Worm (Caenorhabditis elegans): ENCODE results near the gene R09A8.5.

The R09A8.5 gene

DNA sequence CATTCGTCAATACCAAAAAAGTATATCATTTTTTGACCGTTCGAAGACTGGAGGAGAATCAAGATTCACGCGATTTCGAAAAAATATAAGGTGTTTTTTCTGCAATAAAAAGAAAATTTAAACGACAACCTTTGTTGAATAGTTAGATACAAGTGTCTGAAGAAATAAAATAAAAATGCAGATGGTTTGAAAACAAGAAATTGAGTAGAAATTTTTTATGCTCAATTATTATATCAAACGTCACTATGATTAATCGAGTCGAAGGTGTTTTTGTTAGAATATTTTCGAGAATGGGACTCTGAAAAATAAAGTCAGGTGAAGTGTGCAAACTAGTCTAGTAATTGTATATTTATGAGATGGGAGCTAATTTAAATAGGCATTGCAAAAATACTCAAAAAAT lies at the start of gene R09A8.5:
Gene R09A8.5, minus strand, starts transcription at position 101 of the 400 bp plus-strand sequence.
- TF ChIP-seq mep-1 (tag; optimal IDR thresholded peaks at IDR 0.05) (no peak), ztf-11 (tag; optimal IDR thresholded peaks at IDR 0.05) (no peak), snpc-4 (tag; optimal IDR thresholded peaks at IDR 0.05) (no peak), elt-1 (tag; optimal IDR thresholded peaks at IDR 0.05; ENCODE audit: borderline replicate concordance, insufficient read depth) (no peak), pha-4 (tag; optimal IDR thresholded peaks at IDR 0.05) (no peak)

DNA sequence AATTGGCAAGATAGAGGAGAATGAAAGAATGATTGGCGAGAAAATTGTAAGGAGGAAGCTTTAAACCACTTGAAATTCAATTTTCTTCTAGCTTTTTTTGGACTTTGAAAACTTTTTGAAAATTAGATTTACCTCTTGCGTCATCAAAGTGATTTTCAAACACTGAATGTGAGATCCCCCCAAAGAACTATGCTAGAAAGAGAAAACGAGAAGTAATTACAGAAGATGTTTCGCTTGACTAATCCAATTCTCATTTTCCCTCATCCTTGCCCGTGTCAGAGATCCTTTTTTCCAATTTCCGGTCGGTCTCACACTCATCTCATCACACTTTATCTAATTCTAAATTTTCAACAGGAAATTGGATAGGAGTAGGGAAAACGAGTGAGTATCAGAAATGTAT lies 49.5 kb upstream of the R09A8.5 start:
- TF ChIP-seq ceh-43 (GFP tag; optimal IDR thresholded peaks at IDR 0.05) (no peak), M03D4.4 (tag; optimal IDR thresholded peaks at IDR 0.05) (no peak), ceh-83 (GFP tag; optimal IDR thresholded peaks at IDR 0.05) (no peak), nhr-28 (tag; optimal IDR thresholded peaks at IDR 0.05) (no peak), blmp-1 (tag; optimal IDR thresholded peaks at IDR 0.05) (no peak), mls-2 (tag; optimal IDR thresholded peaks at IDR 0.05) (no peak), snpc-4 (tag; optimal IDR thresholded peaks at IDR 0.05) (no peak), flh-1 (GFP tag; optimal IDR thresholded peaks at IDR 0.05) (no peak), nhr-2 (tag; optimal IDR thresholded peaks at IDR 0.05) (no peak), ces-1 (GFP tag; optimal IDR thresholded peaks at IDR 0.05) (peak; percentile 86), sptf-1 (tag; optimal IDR thresholded peaks at IDR 0.05) (no peak), zip-8 (tag; optimal IDR thresholded peaks at IDR 0.05) (peak; percentile 40), unc-39 (tag; optimal IDR thresholded peaks at IDR 0.05) (no peak), hlh-1 (tag; optimal IDR thresholded peaks at IDR 0.05) (no peak), ceh-39 (tag; optimal IDR thresholded peaks at IDR 0.05) (no peak), mep-1 (tag; optimal IDR thresholded peaks at IDR 0.05) (no peak), mab-5 (tag; optimal IDR thresholded peaks at IDR 0.05) (no peak), drap-1 (GFP tag; optimal IDR thresholded peaks at IDR 0.05) (no peak)

DNA sequence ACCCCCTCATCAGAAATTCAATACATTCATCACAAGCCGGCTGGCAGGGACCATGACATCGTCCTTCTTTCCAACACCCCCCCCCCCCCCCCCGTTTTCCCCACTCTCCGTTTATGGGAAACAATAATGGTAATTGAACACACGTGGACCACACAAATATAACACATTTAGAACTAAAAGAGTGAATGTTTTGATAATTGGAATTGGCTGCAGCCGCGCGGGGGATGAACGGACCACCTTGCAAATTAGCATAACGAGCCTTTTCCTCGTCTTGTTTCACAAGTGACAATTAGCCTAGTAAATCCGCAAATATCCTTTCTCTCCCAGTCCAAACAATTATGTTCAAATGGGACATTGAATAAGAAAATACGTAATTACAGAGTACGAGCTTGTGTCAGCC lies 48.3 kb upstream of the R09A8.5 start:
- no peak for TF ChIP-seq nhr-237 (tag; optimal IDR thresholded peaks at IDR 0.05)
- no peak for TF ChIP-seq snpc-4 (tag; optimal IDR thresholded peaks at IDR 0.05)
- no peak for TF ChIP-seq elt-3 (tag; optimal IDR thresholded peaks at IDR 0.05)
- TF ChIP-seq bed-3 (GFP tag; optimal IDR thresholded peaks at IDR 0.05), result no peak
- no peak for TF ChIP-seq mab-5 (tag; optimal IDR thresholded peaks at IDR 0.05)
- no peak for TF ChIP-seq nhr-12 (tag; optimal IDR thresholded peaks at IDR 0.05)
- TF ChIP-seq drap-1 (GFP tag; optimal IDR thresholded peaks at IDR 0.05), result no peak
- no peak for TF ChIP-seq lin-32 (GFP tag; optimal IDR thresholded peaks at IDR 0.05)
- TF ChIP-seq ham-2 (GFP tag; optimal IDR thresholded peaks at IDR 0.05), result peak; percentile 68
- no peak for TF ChIP-seq nhr-28 (tag; optimal IDR thresholded peaks at IDR 0.05)
- TF ChIP-seq cnd-1 (tag; optimal IDR thresholded peaks at IDR 0.05), result peak; percentile 7
- TF ChIP-seq sptf-1 (tag; optimal IDR thresholded peaks at IDR 0.05), result peak; percentile 77
- peak; percentile 82 for TF ChIP-seq mls-2 (tag; optimal IDR thresholded peaks at IDR 0.05)
- TF ChIP-seq unc-62 (GFP tag; optimal IDR thresholded peaks at IDR 0.05), result no peak
- TF ChIP-seq hlh-1 (tag; optimal IDR thresholded peaks at IDR 0.05), result no peak
- TF ChIP-seq ces-1 (GFP tag; optimal IDR thresholded peaks at IDR 0.05), result peak; percentile 85
- no peak for TF ChIP-seq lsy-2 (tag; optimal IDR thresholded peaks at IDR 0.05)
- TF ChIP-seq ceh-39 (tag; optimal IDR thresholded peaks at IDR 0.05), result no peak
- no peak for TF ChIP-seq nhr-76 (tag; optimal IDR thresholded peaks at IDR 0.05)
- TF ChIP-seq zip-8 (tag; optimal IDR thresholded peaks at IDR 0.05), result no peak
- peak; percentile 88 for TF ChIP-seq ceh-43 (GFP tag; optimal IDR thresholded peaks at IDR 0.05)
- TF ChIP-seq unc-120 (tag; optimal IDR thresholded peaks at IDR 0.05; ENCODE audit: poor library complexity, severe bottlenecking), result no peak
- TF ChIP-seq pha-4 (tag; optimal IDR thresholded peaks at IDR 0.05), result no peak
- no peak for TF ChIP-seq lin-13 (tag; optimal IDR thresholded peaks at IDR 0.05)
- TF ChIP-seq M03D4.4 (tag; optimal IDR thresholded peaks at IDR 0.05), result no peak
- peak; percentile 30 for TF ChIP-seq ztf-11 (tag; optimal IDR thresholded peaks at IDR 0.05)
- no peak for TF ChIP-seq mep-1 (tag; optimal IDR thresholded peaks at IDR 0.05)
- TF ChIP-seq flh-1 (GFP tag; optimal IDR thresholded peaks at IDR 0.05), result no peak
- TF ChIP-seq tbx-8 (GFP tag; optimal IDR thresholded peaks at IDR 0.05), result no peak
- no peak for TF ChIP-seq sem-2 (GFP tag; optimal IDR thresholded peaks at IDR 0.05)
- TF ChIP-seq ceh-83 (GFP tag; optimal IDR thresholded peaks at IDR 0.05), result no peak
- no peak for TF ChIP-seq unc-39 (tag; optimal IDR thresholded peaks at IDR 0.05)
- TF ChIP-seq nhr-2 (tag; optimal IDR thresholded peaks at IDR 0.05), result peak; percentile 40
- no peak for TF ChIP-seq elt-1 (tag; optimal IDR thresholded peaks at IDR 0.05; ENCODE audit: borderline replicate concordance, insufficient read depth)
- no peak for TF ChIP-seq blmp-1 (tag; optimal IDR thresholded peaks at IDR 0.05)

DNA sequence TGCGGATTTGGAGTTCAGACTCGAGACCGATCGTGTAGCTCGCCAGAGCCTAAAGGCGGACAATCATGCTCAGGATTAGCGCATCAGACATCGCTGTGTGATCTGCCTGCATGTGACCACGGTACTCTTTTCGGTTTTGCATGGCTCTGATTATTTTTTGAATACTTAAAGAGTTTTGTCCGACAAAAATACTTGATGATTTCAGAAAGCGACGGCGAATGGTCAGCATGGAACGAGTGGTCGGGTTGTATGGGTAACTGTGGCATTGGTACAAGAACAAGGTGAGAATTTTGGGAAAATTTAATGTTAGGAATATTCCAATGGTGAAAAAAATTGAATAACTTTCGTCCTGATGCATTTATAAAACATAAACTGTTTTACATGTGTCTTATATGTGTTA lies 47.1 kb upstream of the R09A8.5 start:
- TF ChIP-seq hlh-1 (tag; optimal IDR thresholded peaks at IDR 0.05) (no peak), mab-5 (tag; optimal IDR thresholded peaks at IDR 0.05) (no peak), mep-1 (tag; optimal IDR thresholded peaks at IDR 0.05) (no peak), ces-1 (GFP tag; optimal IDR thresholded peaks at IDR 0.05) (no peak), nhr-76 (tag; optimal IDR thresholded peaks at IDR 0.05) (no peak), M03D4.4 (tag; optimal IDR thresholded peaks at IDR 0.05) (no peak), zip-8 (tag; optimal IDR thresholded peaks at IDR 0.05) (no peak), unc-120 (tag; optimal IDR thresholded peaks at IDR 0.05; ENCODE audit: poor library complexity, severe bottlenecking) (no peak), ztf-11 (tag; optimal IDR thresholded peaks at IDR 0.05) (no peak), snpc-4 (tag; optimal IDR thresholded peaks at IDR 0.05) (no peak), lsy-2 (tag; optimal IDR thresholded peaks at IDR 0.05) (no peak), lin-13 (tag; optimal IDR thresholded peaks at IDR 0.05) (no peak), nhr-237 (tag; optimal IDR thresholded peaks at IDR 0.05) (no peak), blmp-1 (tag; optimal IDR thresholded peaks at IDR 0.05) (no peak), elt-1 (tag; optimal IDR thresholded peaks at IDR 0.05; ENCODE audit: borderline replicate concordance, insufficient read depth) (no peak), unc-39 (tag; optimal IDR thresholded peaks at IDR 0.05) (no peak), sptf-1 (tag; optimal IDR thresholded peaks at IDR 0.05) (no peak)
